Fruit fly (Drosophila melanogaster) whole organism, wandering third instar larva: Measurements from ENCODE around the gene mRpL51.
A peak's percentile ranks its signal among the peaks of the same experiment; 100 is the strongest.

Source experiments
- Abd-B ChIP-seq: fragments of >200 bp; optimal IDR thresholded peaks from 2 replicates; lab custom pipeline; 2017; ENCODE audit warnings: missing biosample characterization, missing genetic modification characterization
- CG32264 ChIP-seq: fragments of 200-800 bp; sonication (Bioruptor generic); optimal IDR thresholded peaks from 2 replicates; lab custom pipeline; 2016; ENCODE audit warnings: missing biosample characterization, missing genetic modification characterization
- CG9705 ChIP-seq: fragments of 200-800 bp; sonication (Bioruptor generic); optimal IDR thresholded peaks from 2 replicates; lab custom pipeline; 2018; ENCODE audit warnings: missing biosample characterization, mild to moderate bottlenecking, missing genetic modification characterization
- CrebA ChIP-seq: fragments of 200-800 bp; sonication (Bioruptor generic); optimal IDR thresholded peaks from 2 replicates; lab custom pipeline; 2016; ENCODE audit warnings: missing biosample characterization, mild to moderate bottlenecking, missing genetic modification characterization, borderline replicate concordance
- Dfd ChIP-seq: fragments of >200 bp; optimal IDR thresholded peaks from 2 replicates; lab custom pipeline; 2017; ENCODE audit warnings: missing biosample characterization, missing genetic modification characterization
- Dif ChIP-seq: fragments of 200-275, 200-300 bp; sonication (Bioruptor generic); optimal IDR thresholded peaks from 2 replicates; lab custom pipeline; 2018; ENCODE audit warnings: missing biosample characterization, missing genetic modification characterization; ENCODE audit not compliant: partially characterized antibody
- GATAd ChIP-seq: sonication (Bioruptor generic); optimal IDR thresholded peaks from 2 replicates; lab custom pipeline; 2016; ENCODE audit warnings: missing biosample characterization, missing genetic modification characterization
- HLH106 ChIP-seq: fragments of 200-800 bp; optimal IDR thresholded peaks from 3 replicates; lab custom pipeline; 2019; ENCODE audit warnings: missing biosample characterization, mild to moderate bottlenecking, missing genetic modification characterization, moderate library complexity
- Hnf4 ChIP-seq: fragments of 200-800 bp; sonication (Bioruptor generic); optimal IDR thresholded peaks from 2 replicates; lab custom pipeline; 2016; ENCODE audit warnings: missing biosample characterization, mild to moderate bottlenecking, missing genetic modification characterization
- Hr78 ChIP-seq: fragments of >200 bp; optimal IDR thresholded peaks from 2 replicates; lab custom pipeline; 2017; ENCODE audit warnings: missing biosample characterization, missing genetic modification characterization
- Hr83 ChIP-seq: fragments of 200-300 bp; sonication (Bioruptor generic); optimal IDR thresholded peaks from 2 replicates; lab custom pipeline; 2016; ENCODE audit warnings: missing biosample characterization, mild to moderate bottlenecking, missing genetic modification characterization, moderate library complexity; ENCODE audit not compliant: poor library complexity, severe bottlenecking
- Jra ChIP-seq: sonication (Bioruptor generic); optimal IDR thresholded peaks from 2 replicates; lab custom pipeline; 2016; ENCODE audit warnings: missing biosample characterization, missing genetic modification characterization
- Mio ChIP-seq: sonication (Bioruptor generic); optimal IDR thresholded peaks from 2 replicates; lab custom pipeline; 2016; ENCODE audit warnings: missing biosample characterization, missing genetic modification characterization
- Myc ChIP-seq: fragments of >200 bp; optimal IDR thresholded peaks from 2 replicates; lab custom pipeline; 2017
- N ChIP-seq: fragments of >200 bp; optimal IDR thresholded peaks from 2 replicates; lab custom pipeline; 2018; ENCODE audit warnings: missing biosample characterization, missing external identifiers, missing genetic modification characterization
- OdsH ChIP-seq: fragments of 200-800 bp; sonication (Bioruptor generic); optimal IDR thresholded peaks from 2 replicates; lab custom pipeline; 2016; ENCODE audit warnings: missing biosample characterization, mild to moderate bottlenecking, missing genetic modification characterization
- Rel ChIP-seq, 2 experiments: fragments of 200-800 bp; sonication (Bioruptor generic) in 1 of 2; optimal IDR thresholded peaks; 2 replicates in 1 of 2; 3 replicates in 1 of 2; lab custom pipeline; 2016 to 2019; ENCODE audit warnings: mild to moderate bottlenecking in 2 of 2, missing biosample characterization in 2 of 2, missing genetic modification characterization in 2 of 2, moderate library complexity in 1 of 2
- Vsx2 ChIP-seq: fragments of 200-300, 225-300 bp; sonication (Bioruptor generic); optimal IDR thresholded peaks from 2 replicates; lab custom pipeline; 2018; ENCODE audit warnings: missing biosample characterization, missing genetic modification characterization; ENCODE audit not compliant: partially characterized antibody
- br ChIP-seq: fragments of 200-800 bp; sonication (Bioruptor generic); optimal IDR thresholded peaks from 2 replicates; lab custom pipeline; 2016; ENCODE audit warnings: missing biosample characterization, missing genetic modification characterization
- brk ChIP-seq: fragments of 200-800 bp; sonication (Bioruptor generic); optimal IDR thresholded peaks from 2 replicates; lab custom pipeline; 2016; ENCODE audit warnings: missing biosample characterization, mild to moderate bottlenecking, missing genetic modification characterization
- dl ChIP-seq, 2 experiments: fragments of 175-275, 200-275 bp in 1 of 2; fragments of 200-275 bp in 1 of 2; sonication (Bioruptor generic); optimal IDR thresholded peaks; lab custom pipeline; 2018; ENCODE audit warnings: mild to moderate bottlenecking in 2 of 2, missing biosample characterization in 2 of 2, missing genetic modification characterization in 2 of 2, moderate library complexity in 2 of 2; ENCODE audit not compliant: partially characterized antibody in 2 of 2, insufficient read depth in 1 of 2
- dmrt93B ChIP-seq: fragments of 200-800 bp; sonication (Bioruptor generic); optimal IDR thresholded peaks from 2 replicates; lab custom pipeline; 2018; ENCODE audit warnings: missing biosample characterization, mild to moderate bottlenecking, missing genetic modification characterization
- dsf ChIP-seq: sonication (Bioruptor generic); optimal IDR thresholded peaks from 2 replicates; lab custom pipeline; 2016; ENCODE audit warnings: missing biosample characterization, missing genetic modification characterization, borderline replicate concordance
- ey ChIP-seq: fragments of 200-800 bp; sonication (Bioruptor generic); optimal IDR thresholded peaks from 2 replicates; lab custom pipeline; 2016; ENCODE audit warnings: missing biosample characterization, missing genetic modification characterization
- fru ChIP-seq: fragments of 200-800 bp; sonication (Bioruptor generic); optimal IDR thresholded peaks from 3 replicates; lab custom pipeline; 2016; ENCODE audit warnings: missing biosample characterization, mild to moderate bottlenecking, missing genetic modification characterization
- h ChIP-seq: fragments of 200-800 bp; sonication (Bioruptor generic); optimal IDR thresholded peaks from 3 replicates; lab custom pipeline; 2016; ENCODE audit warnings: missing biosample characterization, mild to moderate bottlenecking, missing genetic modification characterization
- lola ChIP-seq: fragments of >200 bp; optimal IDR thresholded peaks from 2 replicates; lab custom pipeline; 2017; ENCODE audit warnings: missing biosample characterization, missing genetic modification characterization
- psq ChIP-seq: fragments of 200-800 bp; sonication (Bioruptor generic); optimal IDR thresholded peaks from 3 replicates; lab custom pipeline; 2017; ENCODE audit warnings: missing biosample characterization, mild to moderate bottlenecking, missing genetic modification characterization, moderate library complexity
- rgr ChIP-seq: fragments of 200-800 bp; sonication (Bioruptor generic); optimal IDR thresholded peaks from 3 replicates; lab custom pipeline; 2016; ENCODE audit warnings: missing biosample characterization, mild to moderate bottlenecking, missing genetic modification characterization
- sage ChIP-seq: fragments of 200-800 bp; sonication (Bioruptor generic); optimal IDR thresholded peaks from 2 replicates; lab custom pipeline; 2016; ENCODE audit warnings: missing biosample characterization, mild to moderate bottlenecking, missing genetic modification characterization
- sv ChIP-seq: fragments of 200-800 bp; sonication (Bioruptor generic); optimal IDR thresholded peaks from 3 replicates; lab custom pipeline; 2016; ENCODE audit warnings: missing biosample characterization, missing genetic modification characterization
- tai ChIP-seq: sonication (Bioruptor generic); optimal IDR thresholded peaks from 2 replicates; lab custom pipeline; 2016; ENCODE audit warnings: missing biosample characterization, missing genetic modification characterization
- usp ChIP-seq: fragments of >200 bp; optimal IDR thresholded peaks from 2 replicates; lab custom pipeline; 2017; ENCODE audit warnings: missing biosample characterization, missing genetic modification characterization
- woc ChIP-seq: sonication (Bioruptor generic); optimal IDR thresholded peaks from 2 replicates; lab custom pipeline; 2016; ENCODE audit warnings: missing biosample characterization, mild to moderate bottlenecking, missing genetic modification characterization

Gene mRpL51

DNA sequence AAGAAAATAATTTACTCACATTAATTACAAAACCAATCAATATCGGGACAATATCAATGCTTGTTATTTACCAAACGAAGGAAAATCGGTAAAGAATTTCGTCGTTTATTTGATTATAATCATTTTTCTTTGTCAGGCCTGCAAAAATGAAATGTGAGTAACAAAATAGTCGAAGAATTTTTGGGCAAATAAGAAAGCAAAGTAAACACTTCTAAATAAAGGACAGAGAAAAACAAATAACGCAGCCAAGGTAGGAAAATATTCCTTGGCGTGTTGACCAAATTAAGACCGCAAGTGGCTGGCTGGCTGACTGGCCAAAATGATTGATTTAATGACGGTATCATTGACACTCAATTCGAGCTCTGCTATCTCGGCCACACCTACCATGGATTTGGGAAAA lies 30.9 kb upstream of the mRpL51 start:
- no peak for TF ChIP-seq psq
- TF ChIP-seq OdsH (GFP tag; lab: Kevin White, UChicago), result no peak
- TF ChIP-seq Hr83, result no peak
- TF ChIP-seq woc (GFP tag; lab: Kevin White, UChicago), result no peak
- TF ChIP-seq dmrt93B (GFP tag; lab: Kevin White, UChicago), result no peak
- TF ChIP-seq lola (GFP tag; lab: Kevin White, UChicago), result no peak
- TF ChIP-seq br (GFP tag; lab: Kevin White, UChicago), result no peak
- no peak for TF ChIP-seq Jra (GFP tag; lab: Kevin White, UChicago)
- no peak for TF ChIP-seq Dfd (GFP tag; lab: Kevin White, UChicago)
- no peak for TF ChIP-seq CG9705 (GFP tag; lab: Kevin White, UChicago)

DNA sequence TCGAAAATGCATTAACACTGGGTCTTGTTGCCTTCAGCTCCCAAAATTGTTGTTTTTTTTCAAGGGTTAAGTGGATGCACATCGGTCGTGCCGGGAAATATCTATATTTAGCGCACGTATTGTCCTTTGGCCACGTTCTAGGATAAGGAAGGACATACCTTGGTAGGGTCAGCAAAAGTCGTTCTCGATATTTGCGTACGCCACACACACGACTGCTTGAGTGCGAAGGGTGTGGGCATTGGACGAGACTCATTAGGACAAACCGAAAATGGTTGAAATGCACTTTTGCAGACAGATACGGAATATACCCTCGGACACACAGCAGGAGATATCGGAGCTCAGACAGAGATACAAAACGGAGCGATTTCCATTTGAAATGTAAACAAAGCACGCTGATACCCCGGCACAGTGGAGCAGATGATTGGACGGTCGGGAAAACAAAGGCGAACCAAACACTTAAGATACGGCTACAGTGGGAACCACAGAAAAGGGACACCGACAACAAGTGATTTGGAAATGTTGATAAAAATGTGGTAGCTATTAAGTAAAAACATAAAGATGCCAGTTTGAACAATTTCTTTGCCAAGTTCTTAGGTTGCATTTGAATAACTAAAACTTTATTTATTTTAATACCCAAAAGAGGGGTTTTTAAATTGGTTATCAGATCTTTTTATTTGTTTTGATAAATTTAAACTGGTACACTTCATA lies 28.4 kb upstream of the mRpL51 start:
- no peak for TF ChIP-seq OdsH (GFP tag; lab: Kevin White, UChicago)
- TF ChIP-seq Hr83, result no peak
- TF ChIP-seq Jra (GFP tag; lab: Kevin White, UChicago), result no peak
- no peak for TF ChIP-seq dmrt93B (GFP tag; lab: Kevin White, UChicago)

DNA sequence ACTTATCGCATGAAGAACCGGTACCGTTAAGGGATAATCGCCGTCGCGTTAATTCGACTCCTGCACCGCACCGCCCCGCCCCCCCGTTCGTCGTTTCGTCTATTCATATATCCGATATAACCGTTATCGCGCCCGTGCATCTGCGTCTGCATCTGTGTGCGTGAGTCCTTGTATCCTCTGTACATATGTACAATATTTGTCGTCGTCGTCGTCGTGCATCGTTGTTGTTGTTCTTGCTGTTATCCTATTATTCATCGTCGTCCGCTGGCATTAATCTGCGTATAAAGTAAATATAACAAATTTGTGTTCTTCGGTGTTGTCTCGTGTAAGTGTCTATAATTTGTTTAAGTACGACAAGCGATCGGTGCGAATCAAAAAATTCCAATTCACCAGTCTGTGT lies 27.5 kb upstream of the mRpL51 start:
- no peak for TF ChIP-seq dsf (GFP tag; lab: Kevin White, UChicago)
- TF ChIP-seq Hr83, result no peak
- no peak for TF ChIP-seq OdsH (GFP tag; lab: Kevin White, UChicago)
- no peak for TF ChIP-seq ey
- TF ChIP-seq Hr78 (GFP tag; lab: Kevin White, UChicago), result no peak
- no peak for TF ChIP-seq CrebA
- no peak for TF ChIP-seq sv (GFP tag; lab: Kevin White, UChicago)
- no peak for TF ChIP-seq fru (GFP tag; lab: Kevin White, UChicago)
- no peak for TF ChIP-seq N (GFP tag; lab: Kevin White, UChicago)
- TF ChIP-seq usp (GFP tag; lab: Kevin White, UChicago), result no peak
- TF ChIP-seq Abd-B (GFP tag; lab: Kevin White, UChicago), result no peak
- TF ChIP-seq sage (GFP tag; lab: Kevin White, UChicago), result no peak
- no peak for TF ChIP-seq woc (GFP tag; lab: Kevin White, UChicago)

DNA sequence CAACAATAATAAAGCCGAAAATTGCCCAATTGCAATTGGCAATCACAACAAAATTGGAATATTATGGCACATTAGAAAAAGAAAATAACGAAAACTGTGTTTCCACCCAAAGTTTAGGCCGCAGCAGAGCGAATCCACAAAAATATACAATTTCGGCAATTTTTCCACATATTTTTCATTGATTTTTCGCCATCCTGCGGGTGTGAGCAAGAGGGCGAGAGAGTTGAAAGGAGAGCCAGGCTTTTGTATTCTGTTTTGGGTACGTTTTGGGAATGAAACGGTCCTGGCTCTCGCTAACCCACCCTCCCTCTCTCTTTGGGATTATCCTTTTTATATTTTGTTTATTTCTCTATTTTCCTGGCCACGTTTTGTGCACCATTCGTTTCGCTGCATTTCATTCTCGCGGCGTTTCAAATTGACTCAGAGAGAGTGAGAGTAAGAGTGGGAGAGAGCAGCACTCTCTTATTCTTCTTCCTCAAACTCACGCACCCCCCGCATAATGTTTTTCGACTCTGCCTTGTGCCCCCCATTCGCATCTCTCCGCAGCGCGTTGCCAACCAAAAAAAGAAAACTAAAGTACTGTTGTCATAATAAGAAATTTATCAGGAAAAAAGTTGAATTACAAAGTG lies 26.7 kb upstream of the mRpL51 start:
- TF ChIP-seq HLH106 (tag; lab: Kevin White, UChicago) (no peak), Dif (GFP tag; lab: Kevin White, UChicago) (peak; percentile 69), Vsx2 (peak; percentile 28), Hnf4 (GFP tag; lab: Kevin White, UChicago) (no peak), rgr (GFP tag; lab: Kevin White, UChicago) (no peak), woc (GFP tag; lab: Kevin White, UChicago) (no peak), fru (GFP tag; lab: Kevin White, UChicago) (no peak), dl (GFP tag; optimal IDR thresholded peaks at IDR 0.05; lab: Kevin White, UChicago; ENCODE audit: insufficient read depth in 1 of 2, partially characterized antibody in 2 of 2) (peak; percentile 53 to 81), psq (peak; percentile 96)

DNA sequence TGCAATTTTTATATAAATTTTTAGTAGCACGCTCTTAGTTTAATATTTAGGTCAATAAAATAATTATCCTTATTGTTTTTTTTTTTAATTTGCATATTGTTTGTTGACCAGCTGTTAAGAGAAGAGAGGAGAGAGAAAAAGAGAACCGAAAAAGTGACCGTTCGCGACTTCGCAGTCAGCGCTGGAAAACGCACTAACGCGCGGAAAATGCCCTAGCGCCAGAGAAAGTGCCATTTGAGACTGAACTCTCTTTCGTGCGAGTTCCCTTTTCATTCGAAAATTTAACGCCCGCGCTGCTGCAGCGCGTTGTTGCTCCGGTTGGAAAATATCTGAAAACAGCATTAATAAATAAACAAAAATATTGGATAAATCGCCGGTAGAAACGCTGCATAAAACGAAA lies 25.9 kb upstream of the mRpL51 start:
- no peak for TF ChIP-seq Myc (lab: Kevin White, UChicago)
- peak; percentile 1 for TF ChIP-seq psq

DNA sequence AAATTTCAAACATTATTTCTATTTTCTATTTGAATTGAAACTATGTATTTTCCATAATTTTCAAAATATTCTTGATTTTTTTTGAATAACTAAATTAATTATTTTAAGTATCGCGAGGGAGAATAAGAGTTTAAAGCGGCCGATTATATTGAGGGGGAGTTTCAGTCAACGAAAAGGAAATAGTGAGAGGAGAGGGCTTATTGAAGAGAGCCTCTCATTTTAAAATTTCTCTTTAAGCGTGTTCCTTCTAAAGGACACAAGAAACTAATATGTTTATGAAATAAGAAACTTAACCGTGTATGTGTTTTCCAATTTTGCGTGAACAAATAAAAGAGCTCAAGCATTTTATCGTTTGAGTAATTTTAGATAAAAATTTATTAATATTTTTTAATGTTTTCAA lies 25.5 kb upstream of the mRpL51 start:
- TF ChIP-seq psq (no peak), sv (GFP tag; lab: Kevin White, UChicago) (no peak), lola (GFP tag; lab: Kevin White, UChicago) (no peak), h (GFP tag; lab: Kevin White, UChicago) (no peak), Myc (lab: Kevin White, UChicago) (no peak), Rel (GFP tag; optimal IDR thresholded peaks at IDR 0.05; lab: Kevin White, UChicago) (no peak), Rel (tag; optimal IDR thresholded peaks at IDR 0.05; lab: Kevin White, UChicago) (no peak), rgr (GFP tag; lab: Kevin White, UChicago) (no peak), sage (GFP tag; lab: Kevin White, UChicago) (no peak), Hr83 (no peak), HLH106 (tag; lab: Kevin White, UChicago) (no peak), Mio (GFP tag; lab: Kevin White, UChicago) (no peak), Abd-B (GFP tag; lab: Kevin White, UChicago) (no peak), dsf (GFP tag; lab: Kevin White, UChicago) (no peak), GATAd (no peak), tai (no peak), N (GFP tag; lab: Kevin White, UChicago) (no peak), brk (no peak), br (GFP tag; lab: Kevin White, UChicago) (no peak), CG32264 (GFP tag; lab: Kevin White, UChicago) (no peak)
